Worm (Caenorhabditis elegans) whole organism, L3 larva: ENCODE measurements around the gene unc-129.
A peak's percentile ranks its signal among the peaks of the same experiment; 100 is the strongest.

Source experiments
- R02D3.7 ChIP-seq: fragments of 150-350 bp; optimal IDR thresholded peaks from 2 replicates; lab custom pipeline; 2014; ENCODE audit warnings: missing biosample characterization, missing genetic modification characterization
- ZK546.5 ChIP-seq: sonication (generic microtip); optimal IDR thresholded peaks from 2 replicates; lab custom pipeline; 2017; ENCODE audit warnings: missing biosample characterization, missing genetic modification characterization
- aly-2 ChIP-seq: fragments of 150-350 bp; optimal IDR thresholded peaks from 2 replicates; lab custom pipeline; 2014; ENCODE audit warnings: missing biosample characterization, missing genetic modification characterization
- ama-1 ChIP-seq: fragments of 150-350 bp; optimal IDR thresholded peaks from 2 replicates; lab custom pipeline; 2018
- ceh-16 ChIP-seq: sonication (generic microtip); optimal IDR thresholded peaks from 2 replicates; lab custom pipeline; 2017; ENCODE audit warnings: missing biosample characterization, missing genetic modification characterization
- ceh-9 ChIP-seq: sonication (generic microtip); optimal IDR thresholded peaks from 2 replicates; lab custom pipeline; 2018; ENCODE audit warnings: missing biosample characterization, missing genetic modification characterization
- daf-12 ChIP-seq: fragments of 150-350 bp; optimal IDR thresholded peaks from 2 replicates; lab custom pipeline; 2014; ENCODE audit warnings: missing biosample characterization, missing genetic modification reagents, missing genetic modification characterization
- egl-27 ChIP-seq: sonication (generic microtip); optimal IDR thresholded peaks from 4 replicates; lab custom pipeline; 2017; ENCODE audit warnings: missing biosample characterization, missing genetic modification reagents, missing genetic modification characterization
- egl-5 ChIP-seq: fragments of 150-350 bp; optimal IDR thresholded peaks from 2 replicates; lab custom pipeline; 2017; ENCODE audit warnings: missing biosample characterization, missing genetic modification reagents, missing genetic modification characterization, inconsistent platforms
- elt-1 ChIP-seq: fragments of 150-350 bp; optimal IDR thresholded peaks from 2 replicates; lab custom pipeline; 2014; ENCODE audit warnings: missing biosample characterization, missing genetic modification characterization
- elt-2 ChIP-seq: sonication (generic microtip); optimal IDR thresholded peaks from 2 replicates; lab custom pipeline; 2016; ENCODE audit warnings: missing genetic modification reagents, mild to moderate bottlenecking, missing genetic modification characterization, missing compliant biosample characterization
- elt-3 ChIP-seq, 3 experiments: fragments of 150-350 bp in 1 of 3; sonication (generic microtip) in 2 of 3; optimal IDR thresholded peaks; 2 replicates in 2 of 3; 4 replicates in 1 of 3; lab custom pipeline; 2014 to 2017; ENCODE audit warnings: missing biosample characterization in 3 of 3, missing genetic modification characterization in 3 of 3
- eor-1 ChIP-seq, 2 experiments: fragments of 150-350 bp; optimal IDR thresholded peaks; 2 replicates each; lab custom pipeline; 2014 to 2018; ENCODE audit warnings: missing biosample characterization in 2 of 2, missing genetic modification characterization in 2 of 2
- fkh-10 ChIP-seq: sonication (generic microtip); optimal IDR thresholded peaks from 2 replicates; lab custom pipeline; 2017; ENCODE audit warnings: missing biosample characterization, missing genetic modification reagents, missing genetic modification characterization
- fkh-2 ChIP-seq: fragments of 150-350 bp; optimal IDR thresholded peaks from 2 replicates; lab custom pipeline; 2014; ENCODE audit warnings: missing biosample characterization, missing genetic modification reagents, missing genetic modification characterization
- fos-1 ChIP-seq: fragments of 150-350 bp; optimal IDR thresholded peaks from 2 replicates; lab custom pipeline; 2014; ENCODE audit warnings: missing biosample characterization, missing genetic modification characterization
- hmg-11 ChIP-seq: sonication (generic microtip); optimal IDR thresholded peaks from 2 replicates; lab custom pipeline; 2016; ENCODE audit warnings: missing genetic modification characterization, missing compliant biosample characterization
- jun-1 ChIP-seq: fragments of 150-350 bp; optimal IDR thresholded peaks from 2 replicates; lab custom pipeline; 2014; ENCODE audit warnings: missing biosample characterization, missing genetic modification reagents, missing genetic modification characterization
- lin-15B ChIP-seq: fragments of 150-350 bp; optimal IDR thresholded peaks from 2 replicates; lab custom pipeline; 2014; ENCODE audit warnings: missing biosample characterization, missing genetic modification characterization
- lin-39 ChIP-seq: fragments of 150-350 bp; optimal IDR thresholded peaks from 2 replicates; lab custom pipeline; 2018; ENCODE audit warnings: missing biosample characterization, missing genetic modification reagents, missing genetic modification characterization
- lsy-12 ChIP-seq: sonication (generic microtip); optimal IDR thresholded peaks from 2 replicates; lab custom pipeline; 2016; ENCODE audit warnings: mild to moderate bottlenecking, missing genetic modification characterization, missing compliant biosample characterization
- nfya-1 ChIP-seq: sonication (generic microtip); optimal IDR thresholded peaks from 2 replicates; lab custom pipeline; 2017; ENCODE audit warnings: missing genetic modification characterization, mild to moderate bottlenecking, missing compliant biosample characterization, antibody characterized with exemption, moderate library complexity; ENCODE audit not compliant: insufficient read depth
- nhr-11 ChIP-seq: fragments of 150-350 bp; optimal IDR thresholded peaks from 2 replicates; lab custom pipeline; 2014; ENCODE audit warnings: missing biosample characterization, missing genetic modification characterization
- nhr-23 ChIP-seq: fragments of 150-350 bp; optimal IDR thresholded peaks from 2 replicates; lab custom pipeline; 2014; ENCODE audit warnings: missing biosample characterization, missing genetic modification reagents, missing genetic modification characterization
- nhr-237 ChIP-seq: fragments of 150-350 bp; optimal IDR thresholded peaks from 2 replicates; lab custom pipeline; 2014; ENCODE audit warnings: missing biosample characterization, missing genetic modification characterization
- nhr-25 ChIP-seq: sonication (generic microtip); optimal IDR thresholded peaks from 2 replicates; lab custom pipeline; 2017; ENCODE audit warnings: missing biosample characterization, missing genetic modification characterization
- nhr-28 ChIP-seq: fragments of 150-350 bp; optimal IDR thresholded peaks from 2 replicates; lab custom pipeline; 2014; ENCODE audit warnings: missing biosample characterization, missing genetic modification characterization
- nhr-43 ChIP-seq: sonication (generic microtip); optimal IDR thresholded peaks from 2 replicates; lab custom pipeline; 2016; ENCODE audit warnings: mild to moderate bottlenecking, missing genetic modification characterization, missing compliant biosample characterization; ENCODE audit not compliant: poor library complexity, severe bottlenecking
- nhr-67 ChIP-seq: fragments of 150-350 bp; optimal IDR thresholded peaks from 2 replicates; lab custom pipeline; 2014; ENCODE audit warnings: missing biosample characterization, missing genetic modification characterization
- nhr-76 ChIP-seq: fragments of 150-350 bp; sonication (generic microtip); optimal IDR thresholded peaks from 5 replicates; lab custom pipeline; 2014; ENCODE audit warnings: missing biosample characterization, missing genetic modification characterization
- pha-4 ChIP-seq: fragments of 150-350 bp; optimal IDR thresholded peaks from 2 replicates; lab custom pipeline; 2014; ENCODE audit warnings: missing biosample characterization, missing genetic modification reagents, missing genetic modification characterization
- pqm-1 ChIP-seq: fragments of 150-350 bp; optimal IDR thresholded peaks from 2 replicates; lab custom pipeline; 2017; ENCODE audit warnings: missing biosample characterization, missing genetic modification characterization, inconsistent platforms
- sea-2 ChIP-seq: fragments of 150-350 bp; sonication (generic microtip); optimal IDR thresholded peaks from 4 replicates; lab custom pipeline; 2014; ENCODE audit warnings: missing biosample characterization, missing genetic modification reagents, missing genetic modification characterization
- snpc-4 ChIP-seq: fragments of 150-350 bp; optimal IDR thresholded peaks from 2 replicates; lab custom pipeline; 2014; ENCODE audit warnings: missing biosample characterization, missing genetic modification characterization
- tbx-2 ChIP-seq: sonication (generic microtip); optimal IDR thresholded peaks from 2 replicates; lab custom pipeline; 2016; ENCODE audit warnings: mild to moderate bottlenecking, missing genetic modification characterization, missing compliant biosample characterization
- unc-39 ChIP-seq: sonication (generic microtip); optimal IDR thresholded peaks from 4 replicates; lab custom pipeline; 2017; ENCODE audit warnings: missing biosample characterization, missing genetic modification characterization
- unc-62 ChIP-seq: fragments of 150-350 bp; sonication (generic microtip); optimal IDR thresholded peaks from 4 replicates; lab custom pipeline; 2014; ENCODE audit warnings: missing biosample characterization, missing genetic modification reagents, missing genetic modification characterization
- zag-1 ChIP-seq: fragments of 150-350 bp; optimal IDR thresholded peaks from 2 replicates; lab custom pipeline; 2014; ENCODE audit warnings: missing biosample characterization, missing genetic modification characterization
- ztf-4 ChIP-seq: fragments of 150-350 bp; optimal IDR thresholded peaks from 2 replicates; lab custom pipeline; 2014; ENCODE audit warnings: missing biosample characterization, missing genetic modification characterization

The unc-129 gene

DNA sequence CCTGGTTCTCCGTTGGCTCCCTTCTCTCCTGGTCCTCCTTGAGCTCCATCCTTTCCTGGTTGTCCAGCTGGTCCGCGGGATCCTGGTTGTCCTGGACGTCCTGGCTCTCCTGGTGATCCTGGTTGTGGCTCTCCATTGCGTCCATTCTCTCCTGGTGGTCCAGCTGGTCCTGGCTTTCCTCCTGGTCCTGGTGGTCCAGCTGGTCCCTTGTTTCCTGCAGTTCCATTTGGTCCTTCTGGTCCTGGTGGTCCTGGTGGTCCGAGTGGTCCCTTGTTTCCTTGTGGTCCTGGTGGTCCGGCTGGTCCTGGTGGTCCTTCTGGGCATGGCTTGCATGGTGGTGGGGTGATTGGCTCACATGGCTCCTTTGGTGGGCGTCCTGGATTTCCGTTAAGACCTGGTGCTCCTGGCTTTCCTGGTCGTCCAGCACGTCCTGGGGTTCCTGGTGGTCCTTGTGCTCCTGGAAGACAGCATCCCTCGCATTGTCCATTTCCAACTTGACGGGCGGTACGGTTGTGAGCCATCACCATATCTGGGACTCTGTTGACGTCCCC, 26.1 kb downstream of the unc-129 start:
- TF ChIP-seq sea-2 (GFP tag; lab: Kevin White, UChicago) (no peak), ceh-9 (no peak), ztf-4 (no peak), ama-1 (lab: Kevin White, UChicago) (no peak), hmg-11 (no peak), elt-1 (tag; lab: Kevin White, UChicago) (no peak), nhr-76 (tag; lab: Kevin White, UChicago) (no peak), R02D3.7 (tag; lab: Kevin White, UChicago) (no peak), jun-1 (tag; lab: Kevin White, UChicago) (no peak), unc-39 (tag; lab: Kevin White, UChicago) (no peak), egl-5 (tag; lab: Kevin White, UChicago) (no peak), daf-12 (no peak), aly-2 (no peak), fkh-2 (tag; lab: Kevin White, UChicago) (no peak), egl-27 (tag; lab: Kevin White, UChicago) (no peak), tbx-2 (tag; lab: Kevin White, UChicago) (no peak)

DNA sequence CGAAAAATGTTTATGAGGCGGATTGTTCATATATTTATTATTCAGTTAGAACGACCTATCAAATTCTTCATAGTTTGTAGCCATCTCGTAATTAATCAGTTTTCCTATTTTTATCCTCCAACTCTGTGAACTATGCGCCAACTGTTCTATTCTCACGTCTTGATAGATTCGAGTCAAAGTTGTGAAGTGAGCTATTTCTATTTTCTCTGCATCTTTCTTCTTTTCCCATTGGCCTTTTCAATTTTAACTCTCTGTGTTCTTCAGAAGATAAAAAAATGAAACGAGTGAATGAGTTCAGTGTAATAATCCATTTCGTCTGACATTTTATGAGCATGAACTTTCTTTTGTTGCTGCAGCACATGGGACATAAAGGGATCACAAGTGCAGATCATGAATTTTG, 27.2 kb downstream of the unc-129 start:
- TF ChIP-seq jun-1 (tag; lab: Kevin White, UChicago) (no peak), nhr-11 (peak; percentile 17), nfya-1 (tag; lab: Kevin White, UChicago) (peak; percentile 7)
- TF ChIP-seq, all 47 proteins: peak for 2

DNA sequence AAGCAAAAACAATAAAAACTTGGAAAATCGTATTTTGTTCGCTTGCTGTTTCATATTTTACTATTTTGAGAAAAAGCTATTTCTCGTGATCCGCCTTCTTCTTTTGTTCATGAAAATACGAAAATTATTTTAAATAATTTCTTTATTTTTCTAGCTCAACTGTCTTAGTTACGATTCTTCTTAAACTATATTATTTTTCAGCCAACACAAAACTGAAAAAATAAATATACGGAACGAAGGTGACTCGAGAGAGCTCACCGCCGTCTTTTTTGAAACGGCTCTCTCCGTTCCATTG, 29.9 kb downstream of the unc-129 start, which contains the start of gene pdzd-8:
pdzd-8 (plus strand) TSS at position 196 of the 295 bp plus-strand sequence.
- TF ChIP-seq R02D3.7 (tag; lab: Kevin White, UChicago) (no peak), snpc-4 (no peak), fos-1 (tag; lab: Kevin White, UChicago) (no peak), fkh-2 (tag; lab: Kevin White, UChicago) (no peak), lin-39 (tag; lab: Kevin White, UChicago) (no peak), nhr-76 (tag; lab: Kevin White, UChicago) (no peak), nhr-237 (no peak), jun-1 (tag; lab: Kevin White, UChicago) (no peak), egl-27 (tag; lab: Kevin White, UChicago) (no peak), ZK546.5 (tag; lab: Kevin White, UChicago) (no peak), ztf-4 (no peak), ceh-9 (no peak), ama-1 (lab: Kevin White, UChicago) (no peak), fkh-10 (GFP tag; lab: Kevin White, UChicago) (no peak), nhr-67 (tag; lab: Kevin White, UChicago) (no peak), aly-2 (no peak), unc-62 (no peak), nfya-1 (tag; lab: Kevin White, UChicago) (no peak), nhr-28 (tag; lab: Kevin White, UChicago) (no peak)

DNA sequence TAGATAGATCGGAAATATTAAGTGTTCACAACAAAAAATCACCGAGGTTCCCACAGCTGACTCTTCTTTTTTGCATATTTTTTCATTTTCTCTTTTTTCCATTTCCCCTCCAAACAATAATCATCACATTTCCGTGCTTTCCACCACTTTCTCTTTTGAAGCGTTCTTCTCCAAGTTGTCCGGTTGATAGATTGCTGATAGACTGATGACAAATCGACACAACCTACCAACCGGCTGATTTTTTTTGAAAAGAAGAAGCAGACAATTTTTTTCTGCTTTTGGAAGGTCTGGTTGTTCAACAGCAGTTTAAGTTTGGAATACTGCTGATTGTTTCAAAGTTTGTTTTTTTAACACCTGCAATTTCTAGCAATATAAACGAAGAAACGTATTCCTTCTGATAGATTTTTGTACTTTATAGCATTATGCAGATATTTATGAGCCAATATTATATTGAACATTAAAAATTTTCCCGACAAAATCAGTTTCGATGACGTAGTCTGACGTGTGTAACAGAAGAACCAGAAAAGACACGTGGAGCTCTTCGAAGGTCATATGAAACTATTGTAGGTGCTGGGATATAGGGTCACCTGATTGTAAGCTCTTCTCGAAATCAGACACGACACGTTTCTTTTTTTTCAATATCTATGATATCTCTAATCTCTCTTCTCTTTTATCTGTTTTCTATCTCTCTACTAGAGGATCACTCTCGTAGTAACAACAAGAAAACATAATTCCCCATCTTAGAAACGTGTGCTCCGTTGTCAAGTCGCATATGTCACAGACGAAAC, 30.5 kb downstream of the unc-129 start:
- TF ChIP-seq eor-1 (tag; optimal IDR thresholded peaks at IDR 0.05; lab: Kevin White, UChicago), result no peak
- TF ChIP-seq nfya-1 (tag; lab: Kevin White, UChicago), result peak; percentile 30

DNA sequence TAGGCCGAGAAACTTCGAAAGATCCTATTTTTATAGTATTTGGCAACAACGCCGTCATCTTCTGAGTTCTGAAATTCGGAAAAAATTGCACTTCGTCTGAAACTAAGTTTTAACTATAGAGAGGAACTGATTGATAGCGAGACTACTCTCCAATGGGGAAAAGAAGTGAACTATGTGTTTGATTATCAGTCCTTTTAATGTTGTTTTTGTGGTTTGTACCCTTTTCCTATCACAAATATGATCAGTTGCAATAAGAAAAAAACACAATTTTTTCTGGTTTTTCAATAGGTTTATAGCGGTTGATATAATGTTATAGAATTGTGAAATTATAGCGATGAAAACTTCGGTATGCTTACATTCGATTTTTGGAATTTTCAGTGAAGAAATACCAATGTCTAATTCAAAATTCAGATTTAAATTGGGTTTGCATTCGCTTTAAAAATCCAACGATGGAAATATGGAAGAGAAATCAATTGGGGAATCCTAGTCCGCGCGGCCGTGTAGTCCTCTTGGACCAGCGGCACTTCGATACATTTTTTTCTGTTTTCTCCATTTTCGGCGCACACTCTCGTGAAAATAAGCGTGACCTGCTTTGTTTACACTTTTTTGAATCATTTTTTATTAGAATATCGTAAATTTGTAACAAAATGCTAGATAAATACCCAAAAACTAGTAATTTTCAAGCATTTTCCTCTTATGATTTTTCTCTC, 31.8 kb downstream of the unc-129 start, which contains the start of gene C53B4.3:
C53B4.3 (minus strand) TSS at position 464 of the 710 bp plus-strand sequence.
- TF ChIP-seq daf-12, result no peak
- TF ChIP-seq elt-3 (tag; optimal IDR thresholded peaks at IDR 0.05; lab: Kevin White, UChicago), result no peak
- TF ChIP-seq egl-27 (tag; lab: Kevin White, UChicago), result no peak
- TF ChIP-seq nhr-23 (tag; lab: Kevin White, UChicago), result peak; percentile 60
- no peak for TF ChIP-seq ceh-16 (tag; lab: Kevin White, UChicago)
- TF ChIP-seq pha-4, result peak; percentile 72
- TF ChIP-seq lin-15B, result peak; percentile 71
- peak; percentile 39 for TF ChIP-seq nfya-1 (tag; lab: Kevin White, UChicago)
- TF ChIP-seq sea-2 (GFP tag; lab: Kevin White, UChicago), result no peak
- TF ChIP-seq lsy-12 (tag; lab: Kevin White, UChicago), result peak; percentile 63
- TF ChIP-seq ZK546.5 (tag; lab: Kevin White, UChicago), result no peak
- peak; percentile 92 for TF ChIP-seq nhr-43 (tag; lab: Kevin White, UChicago)
- TF ChIP-seq nhr-25 (tag; lab: Kevin White, UChicago), result peak; percentile 52
- peak; percentile 24 for TF ChIP-seq tbx-2 (tag; lab: Kevin White, UChicago)
- TF ChIP-seq nhr-237, result no peak
- TF ChIP-seq ama-1 (lab: Kevin White, UChicago), result no peak
- TF ChIP-seq pqm-1, result no peak
- TF ChIP-seq eor-1 (tag; optimal IDR thresholded peaks at IDR 0.05; lab: Kevin White, UChicago), result peak in 1 of 2 experiments; percentile 27
- no peak for TF ChIP-seq lin-39 (tag; lab: Kevin White, UChicago)
- no peak for TF ChIP-seq elt-1 (tag; lab: Kevin White, UChicago)
- TF ChIP-seq hmg-11, result peak; percentile 32
- TF ChIP-seq snpc-4, result peak; percentile 74
- TF ChIP-seq nhr-11, result no peak
- no peak for TF ChIP-seq zag-1 (tag; lab: Kevin White, UChicago)
- no peak for TF ChIP-seq nhr-76 (tag; lab: Kevin White, UChicago)
- TF ChIP-seq elt-2 (tag; lab: Kevin White, UChicago), result peak; percentile 55
